Fruit fly (Drosophila melanogaster): ENCODE measurements around the gene gskt.

DNA sequence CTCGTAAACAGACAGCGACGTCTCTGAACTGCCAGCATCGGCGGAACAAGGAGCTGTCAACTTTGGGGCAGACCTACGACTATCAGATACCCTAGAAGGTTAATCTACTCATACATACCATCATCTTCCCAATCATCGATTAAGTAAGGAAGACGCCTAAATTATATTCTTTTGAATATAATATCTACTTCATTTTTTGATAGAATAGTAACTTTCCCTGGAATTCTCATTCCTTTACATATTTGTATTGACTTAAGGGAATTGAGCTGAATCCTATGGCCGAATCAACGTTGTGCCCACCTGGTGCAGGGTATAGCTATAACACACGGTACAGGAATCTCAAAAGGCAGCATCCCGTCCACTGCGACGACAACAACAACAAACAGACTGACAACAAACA lies 25.6 kb upstream of the gskt start:
- no peak for TF ChIP-seq Sin3A (optimal IDR thresholded peaks at IDR 0.05)
- no peak for TF ChIP-seq ttk (optimal IDR thresholded peaks at IDR 0.05)
- TF ChIP-seq h (optimal IDR thresholded peaks at IDR 0.05) = no peak

Measured in Kc167 (cell line).